Worm (Caenorhabditis elegans) whole organism, L3 larva: ENCODE results near the gene mex-5.
A peak's percentile ranks its signal among the peaks of the same experiment; 100 is the strongest.

ENCODE experiments used
- R02D3.7 ChIP-seq: fragments of 150-350 bp; optimal IDR thresholded peaks from 2 replicates; lab custom pipeline; 2014; ENCODE audit warnings: missing biosample characterization, missing genetic modification characterization
- ZK546.5 ChIP-seq: sonication (generic microtip); optimal IDR thresholded peaks from 2 replicates; lab custom pipeline; 2017; ENCODE audit warnings: missing biosample characterization, missing genetic modification characterization
- aly-2 ChIP-seq: fragments of 150-350 bp; optimal IDR thresholded peaks from 2 replicates; lab custom pipeline; 2014; ENCODE audit warnings: missing biosample characterization, missing genetic modification characterization
- ama-1 ChIP-seq: fragments of 150-350 bp; optimal IDR thresholded peaks from 2 replicates; lab custom pipeline; 2018
- ceh-16 ChIP-seq: sonication (generic microtip); optimal IDR thresholded peaks from 2 replicates; lab custom pipeline; 2017; ENCODE audit warnings: missing biosample characterization, missing genetic modification characterization
- ceh-28 ChIP-seq: fragments of 150-350 bp; optimal IDR thresholded peaks from 2 replicates; lab custom pipeline; 2014; ENCODE audit warnings: missing biosample characterization, missing genetic modification reagents, missing genetic modification characterization
- ceh-82 ChIP-seq: fragments of 150-350 bp; optimal IDR thresholded peaks from 2 replicates; lab custom pipeline; 2014; ENCODE audit warnings: missing biosample characterization, missing genetic modification characterization
- ceh-9 ChIP-seq: sonication (generic microtip); optimal IDR thresholded peaks from 2 replicates; lab custom pipeline; 2018; ENCODE audit warnings: missing biosample characterization, missing genetic modification characterization
- egl-27 ChIP-seq: sonication (generic microtip); optimal IDR thresholded peaks from 4 replicates; lab custom pipeline; 2017; ENCODE audit warnings: missing biosample characterization, missing genetic modification reagents, missing genetic modification characterization
- egl-5 ChIP-seq: fragments of 150-350 bp; optimal IDR thresholded peaks from 2 replicates; lab custom pipeline; 2017; ENCODE audit warnings: missing biosample characterization, missing genetic modification reagents, missing genetic modification characterization, inconsistent platforms
- elt-1 ChIP-seq: fragments of 150-350 bp; optimal IDR thresholded peaks from 2 replicates; lab custom pipeline; 2014; ENCODE audit warnings: missing biosample characterization, missing genetic modification characterization
- elt-2 ChIP-seq: sonication (generic microtip); optimal IDR thresholded peaks from 2 replicates; lab custom pipeline; 2016; ENCODE audit warnings: missing genetic modification reagents, mild to moderate bottlenecking, missing genetic modification characterization, missing compliant biosample characterization
- fkh-10 ChIP-seq: sonication (generic microtip); optimal IDR thresholded peaks from 2 replicates; lab custom pipeline; 2017; ENCODE audit warnings: missing biosample characterization, missing genetic modification reagents, missing genetic modification characterization
- fkh-2 ChIP-seq: fragments of 150-350 bp; optimal IDR thresholded peaks from 2 replicates; lab custom pipeline; 2014; ENCODE audit warnings: missing biosample characterization, missing genetic modification reagents, missing genetic modification characterization
- hmg-11 ChIP-seq: sonication (generic microtip); optimal IDR thresholded peaks from 2 replicates; lab custom pipeline; 2016; ENCODE audit warnings: missing genetic modification characterization, missing compliant biosample characterization
- jun-1 ChIP-seq: fragments of 150-350 bp; optimal IDR thresholded peaks from 2 replicates; lab custom pipeline; 2014; ENCODE audit warnings: missing biosample characterization, missing genetic modification reagents, missing genetic modification characterization
- lin-15B ChIP-seq: fragments of 150-350 bp; optimal IDR thresholded peaks from 2 replicates; lab custom pipeline; 2014; ENCODE audit warnings: missing biosample characterization, missing genetic modification characterization
- lin-39 ChIP-seq: fragments of 150-350 bp; optimal IDR thresholded peaks from 2 replicates; lab custom pipeline; 2018; ENCODE audit warnings: missing biosample characterization, missing genetic modification reagents, missing genetic modification characterization
- lsy-12 ChIP-seq: sonication (generic microtip); optimal IDR thresholded peaks from 2 replicates; lab custom pipeline; 2016; ENCODE audit warnings: mild to moderate bottlenecking, missing genetic modification characterization, missing compliant biosample characterization
- mdl-1 ChIP-seq: fragments of 150-350 bp; optimal IDR thresholded peaks from 2 replicates; lab custom pipeline; 2014; ENCODE audit warnings: missing biosample characterization, missing genetic modification characterization
- mml-1 ChIP-seq: fragments of 150-350 bp; sonication (generic microtip); optimal IDR thresholded peaks from 3 replicates; lab custom pipeline; 2014; ENCODE audit warnings: missing biosample characterization, missing genetic modification characterization
- nfya-1 ChIP-seq: sonication (generic microtip); optimal IDR thresholded peaks from 2 replicates; lab custom pipeline; 2017; ENCODE audit warnings: missing genetic modification characterization, mild to moderate bottlenecking, missing compliant biosample characterization, antibody characterized with exemption, moderate library complexity; ENCODE audit not compliant: insufficient read depth
- nhr-11 ChIP-seq: fragments of 150-350 bp; optimal IDR thresholded peaks from 2 replicates; lab custom pipeline; 2014; ENCODE audit warnings: missing biosample characterization, missing genetic modification characterization
- nhr-23 ChIP-seq: fragments of 150-350 bp; optimal IDR thresholded peaks from 2 replicates; lab custom pipeline; 2014; ENCODE audit warnings: missing biosample characterization, missing genetic modification reagents, missing genetic modification characterization
- nhr-237 ChIP-seq: fragments of 150-350 bp; optimal IDR thresholded peaks from 2 replicates; lab custom pipeline; 2014; ENCODE audit warnings: missing biosample characterization, missing genetic modification characterization
- nhr-25 ChIP-seq: sonication (generic microtip); optimal IDR thresholded peaks from 2 replicates; lab custom pipeline; 2017; ENCODE audit warnings: missing biosample characterization, missing genetic modification characterization
- nhr-43 ChIP-seq: sonication (generic microtip); optimal IDR thresholded peaks from 2 replicates; lab custom pipeline; 2016; ENCODE audit warnings: mild to moderate bottlenecking, missing genetic modification characterization, missing compliant biosample characterization; ENCODE audit not compliant: poor library complexity, severe bottlenecking
- nhr-76 ChIP-seq: fragments of 150-350 bp; sonication (generic microtip); optimal IDR thresholded peaks from 5 replicates; lab custom pipeline; 2014; ENCODE audit warnings: missing biosample characterization, missing genetic modification characterization
- nhr-77 ChIP-seq: fragments of 150-350 bp; optimal IDR thresholded peaks from 2 replicates; lab custom pipeline; 2014; ENCODE audit warnings: missing biosample characterization, missing genetic modification characterization
- pha-4 ChIP-seq: fragments of 150-350 bp; optimal IDR thresholded peaks from 2 replicates; lab custom pipeline; 2014; ENCODE audit warnings: missing biosample characterization, missing genetic modification reagents, missing genetic modification characterization
- pqm-1 ChIP-seq: fragments of 150-350 bp; optimal IDR thresholded peaks from 2 replicates; lab custom pipeline; 2017; ENCODE audit warnings: missing biosample characterization, missing genetic modification characterization, inconsistent platforms
- sea-2 ChIP-seq: fragments of 150-350 bp; sonication (generic microtip); optimal IDR thresholded peaks from 4 replicates; lab custom pipeline; 2014; ENCODE audit warnings: missing biosample characterization, missing genetic modification reagents, missing genetic modification characterization
- skn-1 ChIP-seq: fragments of 150-350 bp; optimal IDR thresholded peaks from 2 replicates; lab custom pipeline; 2014; ENCODE audit warnings: missing biosample characterization, missing genetic modification characterization
- tbx-2 ChIP-seq: sonication (generic microtip); optimal IDR thresholded peaks from 2 replicates; lab custom pipeline; 2016; ENCODE audit warnings: mild to moderate bottlenecking, missing genetic modification characterization, missing compliant biosample characterization
- unc-39 ChIP-seq: sonication (generic microtip); optimal IDR thresholded peaks from 4 replicates; lab custom pipeline; 2017; ENCODE audit warnings: missing biosample characterization, missing genetic modification characterization
- unc-62 ChIP-seq: fragments of 150-350 bp; sonication (generic microtip); optimal IDR thresholded peaks from 4 replicates; lab custom pipeline; 2014; ENCODE audit warnings: missing biosample characterization, missing genetic modification reagents, missing genetic modification characterization
- zag-1 ChIP-seq: fragments of 150-350 bp; optimal IDR thresholded peaks from 2 replicates; lab custom pipeline; 2014; ENCODE audit warnings: missing biosample characterization, missing genetic modification characterization
- ztf-4 ChIP-seq: fragments of 150-350 bp; optimal IDR thresholded peaks from 2 replicates; lab custom pipeline; 2014; ENCODE audit warnings: missing biosample characterization, missing genetic modification characterization

Gene mex-5

ce11 chrIV:13386903-13387302 is 33.4 kb downstream of the mex-5 start, which contains the start of gene lsm-3:
lsm-3 (plus strand) TSS chrIV:13387203.
- TF ChIP-seq egl-27 (tag; lab: Kevin White, UChicago) (no peak), ama-1 (lab: Kevin White, UChicago) (no peak), jun-1 (tag; lab: Kevin White, UChicago) (no peak), nhr-77 (tag; lab: Kevin White, UChicago) (no peak), nhr-23 (tag; lab: Kevin White, UChicago) (no peak), ceh-28 (no peak), aly-2 (tag; lab: Kevin White, UChicago) (no peak), fkh-2 (tag; lab: Kevin White, UChicago) (no peak), elt-1 (tag; lab: Kevin White, UChicago) (no peak), pqm-1 (tag; lab: Kevin White, UChicago) (no peak), nhr-11 (tag; lab: Kevin White, UChicago) (no peak), fkh-10 (GFP tag; lab: Kevin White, UChicago) (no peak), unc-62 (no peak), ceh-16 (tag; lab: Kevin White, UChicago) (no peak), ZK546.5 (tag; lab: Kevin White, UChicago) (no peak), lin-39 (no peak), ceh-9 (tag; lab: Kevin White, UChicago) (no peak), nhr-43 (tag; lab: Kevin White, UChicago) (no peak)

- TF ChIP-seq egl-5 (no peak), unc-62 (no peak), R02D3.7 (tag; lab: Kevin White, UChicago) (no peak), mdl-1 (no peak), unc-39 (tag; lab: Kevin White, UChicago) (no peak), pqm-1 (tag; lab: Kevin White, UChicago) (peak; percentile 19), jun-1 (tag; lab: Kevin White, UChicago) (peak; percentile 38), hmg-11 (peak; percentile 3), nhr-23 (tag; lab: Kevin White, UChicago) (peak; percentile 35), nhr-11 (tag; lab: Kevin White, UChicago) (no peak), sea-2 (GFP tag; lab: Kevin White, UChicago) (no peak), nfya-1 (tag; lab: Kevin White, UChicago) (peak; percentile 9), ztf-4 (peak; percentile 76), lin-15B (tag; lab: Kevin White, UChicago) (no peak), ama-1 (lab: Kevin White, UChicago) (peak; percentile 80), lsy-12 (tag; lab: Kevin White, UChicago) (peak; percentile 51), skn-1 (no peak), elt-2 (tag; lab: Kevin White, UChicago) (peak; percentile 12), aly-2 (tag; lab: Kevin White, UChicago) (peak; percentile 49), nhr-237 (no peak), zag-1 (tag; lab: Kevin White, UChicago) (no peak), tbx-2 (no peak), pha-4 (no peak), nhr-76 (tag; lab: Kevin White, UChicago) (no peak), nhr-77 (tag; lab: Kevin White, UChicago) (peak; percentile 40), nhr-25 (tag; lab: Kevin White, UChicago) (peak; percentile 0), mml-1 (tag; lab: Kevin White, UChicago) (no peak), ceh-82 (tag; lab: Kevin White, UChicago) (no peak), nhr-43 (tag; lab: Kevin White, UChicago) (peak; percentile 54)
Observed at ce11 chrIV:13388779-13389178, 35.3 kb downstream of the mex-5 start.

ce11 chrIV:13389237-13389636 is 35.7 kb downstream of the mex-5 start:
- TF ChIP-seq nhr-43 (tag; lab: Kevin White, UChicago), result peak; percentile 36
- no peak for TF ChIP-seq nhr-77 (tag; lab: Kevin White, UChicago)
- no peak for TF ChIP-seq pha-4
- no peak for TF ChIP-seq nhr-237
- TF ChIP-seq ceh-82 (tag; lab: Kevin White, UChicago), result no peak
- no peak for TF ChIP-seq fkh-2 (tag; lab: Kevin White, UChicago)
